Fruit fly (Drosophila melanogaster): ENCODE data around the gene Ir94b.

The Ir94b gene

DNA sequence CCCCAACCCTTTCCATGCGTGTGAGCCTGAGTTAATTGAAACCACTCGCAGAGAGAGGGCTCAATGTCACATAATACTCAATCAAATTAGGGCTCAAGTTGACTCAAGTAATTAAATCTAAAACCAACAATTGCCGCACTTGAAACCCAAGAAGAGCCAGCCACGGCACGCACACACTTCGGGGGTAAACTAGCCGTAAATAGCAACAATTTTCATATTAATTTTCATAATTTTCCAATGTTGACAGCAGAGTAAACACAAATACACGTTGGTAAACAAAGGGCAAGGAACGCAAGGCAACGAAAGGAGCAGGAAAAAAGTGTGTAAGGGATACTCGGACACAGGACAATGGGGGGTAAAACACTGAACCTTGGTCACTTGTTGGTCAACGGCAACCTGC is 30.4 kb upstream of the Ir94b start (continued):
- TF ChIP-seq Eip74EF (GFP tag; optimal IDR thresholded peaks at IDR 0.05) (no peak), Usf (GFP tag; optimal IDR thresholded peaks at IDR 0.05) (no peak), zen (tag; optimal IDR thresholded peaks at IDR 0.05) (peak; percentile 61), Trl (optimal IDR thresholded peaks at IDR 0.05) (no peak), Trl (GFP tag; optimal IDR thresholded peaks at IDR 0.05) (peak; percentile 12), D19A (tag; optimal IDR thresholded peaks at IDR 0.05) (peak; percentile 3), Sox100B (GFP tag; optimal IDR thresholded peaks at IDR 0.05) (no peak), eve (GFP tag; optimal IDR thresholded peaks at IDR 0.05) (no peak), CG7372 (GFP tag; IDR thresholded peaks at IDR 0.05) (no peak), CG34422 (GFP tag; IDR thresholded peaks at IDR 0.05) (no peak), gce (GFP tag; IDR thresholded peaks at IDR 0.05) (no peak), CG1792 (GFP tag; optimal IDR thresholded peaks at IDR 0.05) (no peak), fd102C (GFP tag; optimal IDR thresholded peaks at IDR 0.05) (peak; percentile 99), ato (GFP tag; IDR thresholded peaks at IDR 0.05; ENCODE audit: partially characterized antibody) (no peak), CG15269 (tag; optimal IDR thresholded peaks at IDR 0.05) (no peak), CG16779 (GFP tag; IDR thresholded peaks at IDR 0.05) (no peak), CG2712 (tag; optimal IDR thresholded peaks at IDR 0.05) (peak; percentile 34), CG17829 (tag; optimal IDR thresholded peaks at IDR 0.05) (peak; percentile 38), Blimp-1 (GFP tag; optimal IDR thresholded peaks at IDR 0.05) (no peak), sob (GFP tag; IDR thresholded peaks at IDR 0.05) (no peak), cad (GFP tag; optimal IDR thresholded peaks at IDR 0.05) (no peak), Fer3 (tag; optimal IDR thresholded peaks at IDR 0.05) (no peak), wek (GFP tag; optimal IDR thresholded peaks at IDR 0.05) (peak; percentile 59), D19B (GFP tag; optimal IDR thresholded peaks at IDR 0.05) (no peak), NC2β (GFP tag; optimal IDR thresholded peaks at IDR 0.05) (peak; percentile 32), Hr78 (GFP tag; optimal IDR thresholded peaks at IDR 0.05) (no peak), CG10209 (GFP tag; optimal IDR thresholded peaks at IDR 0.05) (peak; percentile 76), sisA (GFP tag; IDR thresholded peaks at IDR 0.05) (no peak), Fer2 (tag; optimal IDR thresholded peaks at IDR 0.05) (no peak), ranshi (GFP tag; IDR thresholded peaks at IDR 0.05) (no peak), Rx (GFP tag; IDR thresholded peaks at IDR 0.05) (no peak), CG11723 (GFP tag; optimal IDR thresholded peaks at IDR 0.05) (no peak), ara (GFP tag; IDR thresholded peaks at IDR 0.05) (no peak), cg (GFP tag; optimal IDR thresholded peaks at IDR 0.05) (peak; percentile 32), CG17568 (GFP tag; optimal IDR thresholded peaks at IDR 0.05) (peak; percentile 53), da (GFP tag; optimal IDR thresholded peaks at IDR 0.05) (no peak), CG6272 (GFP tag; IDR thresholded peaks at IDR 0.05) (no peak), nerfin-1 (tag; optimal IDR thresholded peaks at IDR 0.05) (peak; percentile 41), CG8290 (GFP tag; optimal IDR thresholded peaks at IDR 0.05) (no peak), CG8290 (tag; optimal IDR thresholded peaks at IDR 0.05) (peak; percentile 37 to 80), gsb (GFP tag; IDR thresholded peaks at IDR 0.05) (no peak), tin (GFP tag; optimal IDR thresholded peaks at IDR 0.05) (no peak), ssp (GFP tag; IDR thresholded peaks at IDR 0.05) (no peak), Dad (GFP tag; optimal IDR thresholded peaks at IDR 0.05) (peak; percentile 50), CG43689 (GFP tag; IDR thresholded peaks at IDR 0.05) (no peak), Ets97D (GFP tag; optimal IDR thresholded peaks at IDR 0.05) (no peak), CG16863 (GFP tag; optimal IDR thresholded peaks at IDR 0.05) (no peak), vnd (GFP tag; IDR thresholded peaks at IDR 0.05; ENCODE audit: partially characterized antibody) (no peak), CG34224 (GFP tag; IDR thresholded peaks at IDR 0.05; ENCODE audit: partially characterized antibody) (no peak), pita (GFP tag; optimal IDR thresholded peaks at IDR 0.05) (no peak), CG6791 (GFP tag; IDR thresholded peaks at IDR 0.05; ENCODE audit: partially characterized antibody) (no peak), pros (GFP tag; optimal IDR thresholded peaks at IDR 0.05) (peak; percentile 10)

Measured in whole organism, embryonic.